Fruit fly (Drosophila melanogaster) Kc167 (cell line): ENCODE data around the gene CG18581.

ENCODE experiments used
- Myc ChIP-seq: fragments of >200 bp; optimal IDR thresholded peaks from 2 replicates; lab custom pipeline; 2017; ENCODE audit warnings: missing external identifiers
- Sin3A ChIP-seq: fragments of >200 bp; optimal IDR thresholded peaks from 2 replicates; lab custom pipeline; 2018; ENCODE audit warnings: missing external identifiers
- insv ChIP-seq: fragments of >200 bp; optimal IDR thresholded peaks from 3 replicates; lab custom pipeline; 2018; ENCODE audit warnings: missing external identifiers
- psq ChIP-seq: fragments of >200 bp; optimal IDR thresholded peaks from 2 replicates; lab custom pipeline; 2017; ENCODE audit warnings: missing external identifiers

DNA sequence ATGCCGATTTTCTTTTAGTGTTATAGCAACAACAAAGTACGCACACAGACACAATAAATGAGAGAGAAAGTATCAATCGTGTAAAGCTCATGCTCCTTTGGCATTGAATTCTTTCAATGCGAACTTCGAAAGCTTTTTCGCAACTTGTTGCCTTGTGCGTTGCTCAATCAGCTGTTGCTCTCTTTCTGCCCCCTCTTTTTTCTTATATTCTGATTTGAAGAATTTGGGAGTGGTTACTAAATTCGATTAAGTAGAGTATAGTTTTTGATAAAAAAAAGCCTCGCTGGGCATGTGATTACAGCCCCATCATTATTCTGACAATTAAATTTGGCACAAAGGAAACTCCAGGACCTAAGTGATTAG, 15.3 kb downstream of the CG18581 start:
- TF ChIP-seq Sin3A (lab: Kevin White, UChicago) (no peak), insv (no peak), Myc (no peak), psq (no peak)
